Worm (Caenorhabditis elegans) whole organism, L3 larva: ENCODE results near the gene scav-3.

ENCODE experiments used
- ama-1 ChIP-seq: fragments of 150-350 bp; optimal IDR thresholded peaks from 2 replicates; lab custom pipeline; 2018
- fkh-10 ChIP-seq: sonication (generic microtip); optimal IDR thresholded peaks from 2 replicates; lab custom pipeline; 2017; ENCODE audit warnings: missing biosample characterization, missing genetic modification reagents, missing genetic modification characterization
- fos-1 ChIP-seq: fragments of 150-350 bp; optimal IDR thresholded peaks from 2 replicates; lab custom pipeline; 2014; ENCODE audit warnings: missing biosample characterization, missing genetic modification characterization
- jun-1 ChIP-seq: fragments of 150-350 bp; optimal IDR thresholded peaks from 2 replicates; lab custom pipeline; 2014; ENCODE audit warnings: missing biosample characterization, missing genetic modification reagents, missing genetic modification characterization
- nfya-1 ChIP-seq: sonication (generic microtip); optimal IDR thresholded peaks from 2 replicates; lab custom pipeline; 2017; ENCODE audit warnings: missing genetic modification characterization, mild to moderate bottlenecking, missing compliant biosample characterization, antibody characterized with exemption, moderate library complexity; ENCODE audit not compliant: insufficient read depth
- nhr-11 ChIP-seq: fragments of 150-350 bp; optimal IDR thresholded peaks from 2 replicates; lab custom pipeline; 2014; ENCODE audit warnings: missing biosample characterization, missing genetic modification characterization
- nhr-237 ChIP-seq: fragments of 150-350 bp; optimal IDR thresholded peaks from 2 replicates; lab custom pipeline; 2014; ENCODE audit warnings: missing biosample characterization, missing genetic modification characterization
- pqm-1 ChIP-seq: fragments of 150-350 bp; optimal IDR thresholded peaks from 2 replicates; lab custom pipeline; 2017; ENCODE audit warnings: missing biosample characterization, missing genetic modification characterization, inconsistent platforms
- sea-2 ChIP-seq: fragments of 150-350 bp; sonication (generic microtip); optimal IDR thresholded peaks from 4 replicates; lab custom pipeline; 2014; ENCODE audit warnings: missing biosample characterization, missing genetic modification reagents, missing genetic modification characterization
- unc-39 ChIP-seq: sonication (generic microtip); optimal IDR thresholded peaks from 4 replicates; lab custom pipeline; 2017; ENCODE audit warnings: missing biosample characterization, missing genetic modification characterization
- ztf-11 ChIP-seq: fragments of 150-350 bp; optimal IDR thresholded peaks from 2 replicates; lab custom pipeline; 2014; ENCODE audit warnings: missing biosample characterization, missing genetic modification characterization

ce11 chrIII:12439056-12439455 lies 17.6 kb downstream of the scav-3 start:
- TF ChIP-seq fkh-10 (GFP tag; lab: Kevin White, UChicago) (no peak), ztf-11 (tag; lab: Kevin White, UChicago) (no peak), jun-1 (tag; lab: Kevin White, UChicago) (no peak), fos-1 (no peak), nhr-11 (tag; lab: Kevin White, UChicago) (no peak), pqm-1 (tag; lab: Kevin White, UChicago) (no peak), unc-39 (tag; lab: Kevin White, UChicago) (no peak), nhr-237 (tag; lab: Kevin White, UChicago) (no peak), sea-2 (GFP tag; lab: Kevin White, UChicago) (no peak), nfya-1 (tag; lab: Kevin White, UChicago) (no peak), ama-1 (lab: Kevin White, UChicago) (no peak)
